Worm (Caenorhabditis elegans) whole organism, midembryonic: ENCODE results near the gene nspb-10.

Source experiments
- tab-1 ChIP-seq: fragments of 200-800 bp; sonication (Bioruptor generic); IDR thresholded peaks from 2 replicates; pipeline ENCODE4 v1.3.6; 2022; ENCODE audit warnings: missing genetic modification characterization, missing compliant biosample characterization
- ztf-29 ChIP-seq: fragments of 200-800 bp; sonication (Bioruptor generic); IDR thresholded peaks from 2 replicates; pipeline ENCODE4 v1.3.6; 2022; ENCODE audit warnings: missing genetic modification reagents, missing genetic modification characterization, missing compliant biosample characterization

DNA sequence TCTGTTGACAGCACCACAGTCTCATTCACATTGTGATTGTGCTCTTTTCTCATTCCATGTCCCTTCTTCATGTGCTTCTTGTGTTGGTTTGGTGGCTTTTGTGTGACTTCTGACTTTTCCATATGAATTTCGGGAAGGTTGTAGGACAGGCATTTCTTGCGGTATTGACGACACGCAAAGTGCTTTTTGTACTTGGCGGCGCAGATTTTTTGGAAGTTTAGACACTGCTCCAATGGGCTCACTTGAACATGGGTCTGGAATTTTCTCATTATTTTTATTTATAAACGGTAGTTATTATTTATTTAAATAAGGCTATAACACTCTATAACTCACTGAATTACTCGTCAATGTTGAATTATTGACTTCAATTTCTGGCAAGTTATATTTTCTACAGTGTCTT is 16.2 kb upstream of the nspb-10 start:
- TF ChIP-seq ztf-29 (GFP tag; lab: Robert Waterston, UW) (no peak), tab-1 (GFP tag; lab: Robert Waterston, UW) (no peak)
